Fruit fly (Drosophila melanogaster) whole organism, embryonic: Measurements from ENCODE around the gene Usp1.
A peak's percentile ranks its signal among the peaks of the same experiment; 100 is the strongest.

Experiments used
- Aef1 ChIP-seq: fragments of 200-800 bp; sonication (Bioruptor generic); IDR thresholded peaks from 3 replicates; pipeline ENCODE4 v1.3.6; 2022; ENCODE audit warnings: missing biosample characterization, missing genetic modification characterization
- Bdp1 ChIP-seq: fragments of 200-800 bp; sonication (Bioruptor generic); optimal IDR thresholded peaks from 3 replicates; lab custom pipeline; 2016; ENCODE audit warnings: missing biosample characterization, missing genetic modification characterization
- CG11504 ChIP-seq: fragments of 200-800 bp; sonication (Bioruptor generic); optimal IDR thresholded peaks from 3 replicates; lab custom pipeline; 2019; ENCODE audit warnings: missing biosample characterization, mild to moderate bottlenecking, missing genetic modification characterization, moderate library complexity
- CG11696 ChIP-seq: fragments of 200-800 bp; sonication (Bioruptor generic); IDR thresholded peaks from 2 replicates; pipeline ENCODE4 v1.3.6; 2022; ENCODE audit warnings: missing biosample characterization, missing genetic modification characterization
- CG12391 ChIP-seq: fragments of 200-800 bp; sonication (Bioruptor generic); optimal IDR thresholded peaks from 3 replicates; lab custom pipeline; 2018; ENCODE audit warnings: missing biosample characterization, mild to moderate bottlenecking, missing genetic modification characterization, moderate library complexity
- CG13123 ChIP-seq: fragments of 200-800 bp; sonication (Bioruptor generic); optimal IDR thresholded peaks from 2 replicates; lab custom pipeline; 2016; ENCODE audit warnings: missing biosample characterization, missing genetic modification characterization
- CG13894 ChIP-seq: fragments of 200-800 bp; sonication (Bioruptor generic); optimal IDR thresholded peaks from 3 replicates; lab custom pipeline; 2018; ENCODE audit warnings: missing biosample characterization, mild to moderate bottlenecking, missing genetic modification characterization, moderate library complexity
- CG14710 ChIP-seq: fragments of 200-800 bp; sonication (Bioruptor generic); optimal IDR thresholded peaks from 3 replicates; lab custom pipeline; 2019; ENCODE audit warnings: missing biosample characterization, mild to moderate bottlenecking, missing genetic modification characterization, moderate library complexity
- CG14965 ChIP-seq: fragments of 200-800 bp; sonication (Bioruptor generic); optimal IDR thresholded peaks from 2 replicates; lab custom pipeline; 2016; ENCODE audit warnings: missing biosample characterization, missing genetic modification characterization, borderline replicate concordance
- CG16813 ChIP-seq: fragments of 200-800 bp; sonication (Bioruptor generic); IDR thresholded peaks from 3 replicates; pipeline ENCODE4 v1.3.6; 2022; ENCODE audit warnings: missing biosample characterization, missing genetic modification characterization; ENCODE audit not compliant: partially characterized antibody
- CG17186 ChIP-seq: fragments of 200-800 bp; sonication (Bioruptor generic); optimal IDR thresholded peaks from 3 replicates; lab custom pipeline; 2017; ENCODE audit warnings: missing biosample characterization, missing genetic modification reagents, missing genetic modification characterization
- CG17359 ChIP-seq: fragments of 200-800 bp; sonication (Bioruptor generic); optimal IDR thresholded peaks from 3 replicates; lab custom pipeline; 2018; ENCODE audit warnings: missing biosample characterization, mild to moderate bottlenecking, missing genetic modification characterization, moderate library complexity
- CG17829 ChIP-seq: fragments of 200-800 bp; optimal IDR thresholded peaks from 2 replicates; lab custom pipeline; 2019; ENCODE audit warnings: missing biosample characterization, mild to moderate bottlenecking, missing genetic modification characterization, moderate library complexity
- CG18262 ChIP-seq: fragments of 200-800 bp; optimal IDR thresholded peaks from 3 replicates; lab custom pipeline; 2019; ENCODE audit warnings: missing biosample characterization, mild to moderate bottlenecking, missing genetic modification characterization, moderate library complexity
- CG18764 ChIP-seq: fragments of 200-800 bp; sonication (Bioruptor generic); optimal IDR thresholded peaks from 3 replicates; lab custom pipeline; 2016; ENCODE audit warnings: missing biosample characterization, missing genetic modification characterization
- CG2678 ChIP-seq: fragments of 200-800 bp; sonication (Bioruptor generic); optimal IDR thresholded peaks from 3 replicates; lab custom pipeline; 2019; ENCODE audit warnings: missing biosample characterization, mild to moderate bottlenecking, missing genetic modification characterization, moderate library complexity
- CG2712 ChIP-seq: fragments of 200-800 bp; optimal IDR thresholded peaks from 3 replicates; lab custom pipeline; 2019; ENCODE audit warnings: missing biosample characterization, mild to moderate bottlenecking, missing genetic modification characterization, moderate library complexity
- CG2889 ChIP-seq: fragments of 200-800 bp; sonication (Bioruptor generic); IDR thresholded peaks from 3 replicates; pipeline ENCODE4 v1.3.6; 2022; ENCODE audit warnings: missing biosample characterization, missing genetic modification characterization
- CG3995 ChIP-seq: fragments of 200-800 bp; sonication (Bioruptor generic); optimal IDR thresholded peaks from 3 replicates; lab custom pipeline; 2016; ENCODE audit warnings: missing biosample characterization, missing genetic modification characterization
- CG4617 ChIP-seq: fragments of 200-800 bp; sonication (Bioruptor generic); optimal IDR thresholded peaks from 3 replicates; lab custom pipeline; 2016; ENCODE audit warnings: missing biosample characterization, missing genetic modification characterization, borderline replicate concordance
- CG6175 ChIP-seq: fragments of 200-800 bp; sonication (Bioruptor generic); IDR thresholded peaks from 3 replicates; pipeline ENCODE4 v1.3.6; 2022; ENCODE audit warnings: missing biosample characterization, missing genetic modification characterization
- CG6791 ChIP-seq: fragments of 200-800 bp; sonication (Bioruptor generic); IDR thresholded peaks from 3 replicates; pipeline ENCODE4 v1.3.6; 2022; ENCODE audit warnings: missing biosample characterization, missing genetic modification characterization; ENCODE audit not compliant: partially characterized antibody
- CG8388 ChIP-seq: fragments of 200-800 bp; sonication (Bioruptor generic); optimal IDR thresholded peaks from 2 replicates; lab custom pipeline; 2019; ENCODE audit warnings: missing biosample characterization, mild to moderate bottlenecking, missing genetic modification characterization, moderate library complexity
- Hmr ChIP-seq: fragments of 200-800 bp; sonication (Bioruptor generic); optimal IDR thresholded peaks from 3 replicates; lab custom pipeline; 2017; ENCODE audit warnings: mild to moderate bottlenecking, missing biosample characterization, missing genetic modification reagents, missing genetic modification characterization
- PHDP ChIP-seq: fragments of 200-800 bp; sonication (Bioruptor generic); optimal IDR thresholded peaks from 3 replicates; lab custom pipeline; 2018; ENCODE audit warnings: missing biosample characterization, mild to moderate bottlenecking, missing genetic modification characterization, moderate library complexity
- Usf ChIP-seq: fragments of 200-800 bp; sonication (Bioruptor generic); optimal IDR thresholded peaks from 2 replicates; lab custom pipeline; 2017; ENCODE audit warnings: missing genotype, missing biosample characterization, missing genetic modification characterization
- Xrp1 ChIP-seq: fragments of 200-800 bp; sonication (Bioruptor generic); IDR thresholded peaks from 2 replicates; pipeline ENCODE4 v1.3.6; 2022; ENCODE audit warnings: missing biosample characterization, missing genetic modification characterization
- bsh ChIP-seq, 2 experiments: fragments of 200-800 bp; sonication (Bioruptor generic); optimal IDR thresholded peaks; 2 replicates each; lab custom pipeline; 2017 to 2018; ENCODE audit warnings: mild to moderate bottlenecking in 2 of 2, missing biosample characterization in 2 of 2, missing genetic modification characterization in 2 of 2, moderate library complexity in 1 of 2
- cas ChIP-seq: fragments of 200-800 bp; sonication (Bioruptor generic); IDR thresholded peaks from 2 replicates; pipeline ENCODE4 v1.3.6; 2022; ENCODE audit warnings: missing biosample characterization, missing genetic modification characterization
- crol ChIP-seq: fragments of 200-800 bp; sonication (Bioruptor generic); IDR thresholded peaks from 2 replicates; pipeline ENCODE4 v1.3.6; 2022; ENCODE audit warnings: missing biosample characterization, missing genetic modification characterization
- dan ChIP-seq: fragments of 200-800 bp; sonication (Bioruptor generic); IDR thresholded peaks from 2 replicates; pipeline ENCODE4 v1.3.6; 2022; ENCODE audit warnings: missing biosample characterization, missing genetic modification characterization
- dati ChIP-seq: fragments of 200-800 bp; sonication (Bioruptor generic); IDR thresholded peaks from 2 replicates; pipeline ENCODE4 v1.3.6; 2022; ENCODE audit warnings: missing biosample characterization, missing genetic modification characterization
- dimm ChIP-seq: fragments of 200-800 bp; sonication (Bioruptor generic); IDR thresholded peaks from 2 replicates; pipeline ENCODE4 v1.3.6; 2022; ENCODE audit warnings: missing biosample characterization, missing genetic modification characterization
- dmrt11E ChIP-seq: fragments of 200-800 bp; sonication (Bioruptor generic); optimal IDR thresholded peaks from 3 replicates; lab custom pipeline; 2018; ENCODE audit warnings: missing biosample characterization, mild to moderate bottlenecking, missing genetic modification characterization, moderate library complexity
- dmrt99B ChIP-seq: fragments of 200-800 bp; sonication (Bioruptor generic); optimal IDR thresholded peaks from 2 replicates; lab custom pipeline; 2018; ENCODE audit warnings: missing biosample characterization, mild to moderate bottlenecking, missing genetic modification characterization, moderate library complexity
- fd64A ChIP-seq: fragments of 200-800 bp; sonication (Bioruptor generic); optimal IDR thresholded peaks from 3 replicates; lab custom pipeline; 2018; ENCODE audit warnings: missing biosample characterization, mild to moderate bottlenecking, missing genetic modification characterization
- gem ChIP-seq: fragments of 200-800 bp; sonication (Bioruptor generic); optimal IDR thresholded peaks from 2 replicates; lab custom pipeline; 2019; ENCODE audit warnings: missing biosample characterization, mild to moderate bottlenecking, missing genetic modification characterization, moderate library complexity
- grau ChIP-seq: fragments of 200-800 bp; optimal IDR thresholded peaks from 3 replicates; lab custom pipeline; 2019; ENCODE audit warnings: missing biosample characterization, mild to moderate bottlenecking, missing genetic modification characterization, moderate library complexity
- ind ChIP-seq: fragments of 200-800 bp; sonication (Bioruptor generic); optimal IDR thresholded peaks from 3 replicates; lab custom pipeline; 2016; ENCODE audit warnings: missing biosample characterization, missing genetic modification characterization
- ken ChIP-seq: fragments of 200-800 bp; sonication (Bioruptor generic); IDR thresholded peaks from 3 replicates; pipeline ENCODE4 v1.3.6; 2022; ENCODE audit warnings: missing biosample characterization, missing genetic modification characterization
- kni ChIP-seq: fragments of 200-800 bp; sonication (Bioruptor generic); optimal IDR thresholded peaks from 3 replicates; lab custom pipeline; 2017; ENCODE audit warnings: mild to moderate bottlenecking, missing biosample characterization, missing genetic modification reagents, missing genetic modification characterization
- lilli ChIP-seq: fragments of 200-800 bp; sonication (Bioruptor generic); optimal IDR thresholded peaks from 3 replicates; lab custom pipeline; 2016; ENCODE audit warnings: missing biosample characterization, missing genetic modification characterization
- otp ChIP-seq: fragments of 200-800 bp; sonication (Bioruptor generic); IDR thresholded peaks from 3 replicates; pipeline ENCODE4, ENCODE4 v1.3.6; 2022; ENCODE audit warnings: missing biosample characterization, missing genetic modification characterization
- row ChIP-seq: fragments of 200-800 bp; sonication (Bioruptor generic); IDR thresholded peaks from 3 replicates; pipeline ENCODE4 v1.3.6; 2022; ENCODE audit warnings: missing biosample characterization, missing genetic modification characterization
- sens ChIP-seq: fragments of 200-800 bp; sonication (Bioruptor generic); peaks from one replicate; lab custom pipeline; 2016; ENCODE audit warnings: missing biosample characterization, missing genetic modification characterization
- seq ChIP-seq: fragments of 200-800 bp; sonication (Bioruptor generic); IDR thresholded peaks from 2 replicates; pipeline ENCODE4 v1.3.6; 2022; ENCODE audit warnings: missing biosample characterization, missing genetic modification characterization
- ssp ChIP-seq: fragments of 200-800 bp; sonication (Bioruptor generic); IDR thresholded peaks from 2 replicates; pipeline ENCODE4 v1.3.6; 2022; ENCODE audit warnings: missing biosample characterization, missing genetic modification characterization
- tna ChIP-seq: fragments of 200-800 bp; sonication (Bioruptor generic); IDR thresholded peaks from 2 replicates; pipeline ENCODE4 v1.3.6; 2022; ENCODE audit warnings: missing biosample characterization, missing genetic modification characterization; ENCODE audit not compliant: partially characterized antibody
- trem ChIP-seq: fragments of 200-800 bp; optimal IDR thresholded peaks from 3 replicates; lab custom pipeline; 2019; ENCODE audit warnings: missing biosample characterization, mild to moderate bottlenecking, missing genetic modification characterization, moderate library complexity
- unpg ChIP-seq: fragments of 200-800 bp; sonication (Bioruptor generic); optimal IDR thresholded peaks from 3 replicates; lab custom pipeline; 2018; ENCODE audit warnings: missing biosample characterization, mild to moderate bottlenecking, missing genetic modification characterization, moderate library complexity
- zfh2 ChIP-seq: fragments of 200-800 bp; sonication (Bioruptor generic); optimal IDR thresholded peaks from 2 replicates; lab custom pipeline; 2016; ENCODE audit warnings: missing biosample characterization, missing genetic modification characterization

Usp1 gene

DNA sequence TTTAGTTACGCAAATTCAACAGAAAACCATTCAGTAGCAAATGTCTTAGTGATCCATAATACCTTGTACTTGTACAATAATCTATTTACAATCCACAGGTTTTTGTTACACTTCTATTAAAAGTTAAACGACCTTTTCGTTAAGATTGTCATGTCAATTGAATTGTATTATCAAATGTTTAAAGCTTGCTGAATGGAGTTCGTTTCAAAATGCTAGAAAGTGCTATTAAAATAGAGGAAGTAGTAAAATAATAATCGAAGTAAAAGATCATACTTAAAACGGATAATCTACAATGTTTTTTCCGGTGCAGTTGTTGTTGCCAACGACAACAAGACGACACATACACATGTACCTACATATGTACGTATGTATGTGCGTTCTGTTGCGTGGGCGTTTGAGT is 11.0 kb upstream of the Usp1 start (continued):
- TF ChIP-seq CG14965 (no peak), CG3995 (GFP tag; lab: Kevin White, UChicago) (no peak), CG13894 (tag; lab: Kevin White, UChicago) (no peak), ssp (GFP tag; lab: Robert Waterston, UW) (no peak), CG8388 (GFP tag; lab: Kevin White, UChicago) (no peak), sens (peak; percentile 66), CG6791 (GFP tag; lab: Robert Waterston, UW) (no peak), CG17359 (tag; lab: Kevin White, UChicago) (peak; percentile 12), dati (no peak), trem (tag; lab: Kevin White, UChicago) (no peak), gem (tag; lab: Kevin White, UChicago) (peak; percentile 44), fd64A (GFP tag; lab: Kevin White, UChicago) (no peak), Hmr (GFP tag; lab: Kevin White, UChicago) (no peak), cas (GFP tag; lab: Robert Waterston, UW) (no peak), CG17829 (peak; percentile 3), seq (GFP tag; lab: Robert Waterston, UW) (no peak), Xrp1 (0 out of 2 replicates have a peak, but pooled peaks have one; percentile 33), ind (GFP tag; lab: Kevin White, UChicago) (no peak), Bdp1 (no peak), dan (no peak), dimm (GFP tag; lab: Robert Waterston, UW) (no peak), bsh (GFP tag; optimal IDR thresholded peaks at IDR 0.05; lab: Kevin White, UChicago) (peak in 1 of 2 experiments; percentile 48), lilli (no peak), CG16813 (GFP tag; lab: Robert Waterston, UW) (no peak), CG18262 (tag; lab: Kevin White, UChicago) (peak; percentile 57), CG11696 (GFP tag; lab: Robert Waterston, UW) (0 out of 2 replicates have a peak, but pooled peaks have one; percentile 12), ken (GFP tag; lab: Robert Waterston, UW) (no peak), CG6175 (no peak), kni (GFP tag; lab: Kevin White, UChicago) (no peak), CG12391 (tag; lab: Kevin White, UChicago) (peak; percentile 29), zfh2 (GFP tag; lab: Kevin White, UChicago) (no peak), dmrt11E (tag; lab: Kevin White, UChicago) (peak; percentile 50), otp (GFP tag; lab: Robert Waterston, UW) (no peak), CG2889 (GFP tag; lab: Robert Waterston, UW) (no peak), tna (GFP tag; lab: Robert Waterston, UW) (no peak), grau (tag; lab: Kevin White, UChicago) (peak; percentile 7), PHDP (tag; lab: Kevin White, UChicago) (no peak), row (GFP tag; lab: Robert Waterston, UW) (0 out of 3 replicates have a peak, but pooled peaks have one; percentile 13), CG14710 (tag; lab: Kevin White, UChicago) (peak; percentile 15), Aef1 (GFP tag; lab: Robert Waterston, UW) (no peak), CG11504 (tag; lab: Kevin White, UChicago) (peak; percentile 16), CG4617 (GFP tag; lab: Kevin White, UChicago) (no peak), dmrt99B (tag; lab: Kevin White, UChicago) (peak; percentile 48), CG13123 (no peak), unpg (peak; percentile 5), crol (GFP tag; lab: Robert Waterston, UW) (no peak), CG17186 (GFP tag; lab: Kevin White, UChicago) (no peak), Usf (no peak), CG2712 (tag; lab: Kevin White, UChicago) (peak; percentile 46), CG2678 (tag; lab: Kevin White, UChicago) (peak; percentile 19), CG18764 (GFP tag; lab: Kevin White, UChicago) (no peak)
